Worm (Caenorhabditis elegans) whole organism, young adult: ENCODE measurements around the gene T10H4.4.

Source experiments
- F33H1.4 ChIP-seq: fragments of 200-800 bp; sonication (Bioruptor generic); IDR thresholded peaks from 2 replicates; pipeline ENCODE4 v1.3.6; 2022; ENCODE audit warnings: missing genetic modification reagents, missing genetic modification characterization, missing compliant biosample characterization
- F49E8.2 ChIP-seq: sonication (generic microtip); optimal IDR thresholded peaks from 3 replicates; lab custom pipeline; 2017; ENCODE audit warnings: missing genetic modification characterization, mild to moderate bottlenecking, missing compliant biosample characterization, antibody characterized with exemption, moderate library complexity; ENCODE audit not compliant: insufficient read depth
- F55B11.4 ChIP-seq: sonication (generic microtip); optimal IDR thresholded peaks from 2 replicates; lab custom pipeline; 2016; ENCODE audit warnings: missing compliant biosample characterization, missing genetic modification characterization, borderline replicate concordance; ENCODE audit not compliant: insufficient read depth
- F57A8.1 ChIP-seq: fragments of 200-800 bp; sonication (Bioruptor generic); optimal IDR thresholded peaks from 2 replicates; lab custom pipeline; 2018; ENCODE audit warnings: mild to moderate bottlenecking, missing genetic modification characterization, moderate library complexity, missing compliant biosample characterization
- T07F8.4 ChIP-seq: sonication (generic microtip); optimal IDR thresholded peaks from 2 replicates; lab custom pipeline; 2016; ENCODE audit warnings: mild to moderate bottlenecking, missing genetic modification characterization, moderate library complexity, missing compliant biosample characterization
- Y53F4B.3 ChIP-seq: fragments of 200-800 bp; sonication (Bioruptor generic); IDR thresholded peaks from 2 replicates; pipeline ENCODE4 v1.3.6; 2022; ENCODE audit warnings: missing genetic modification reagents, missing genetic modification characterization, missing compliant biosample characterization
- Y79H2A.3 ChIP-seq: fragments of 200-800 bp; sonication (Bioruptor generic); conservative IDR thresholded peaks from 2 replicates; pipeline ENCODE4 v1.3.6; 2022; ENCODE audit warnings: missing genetic modification reagents, missing genetic modification characterization, missing compliant biosample characterization
- ZK185.1 ChIP-seq: sonication (generic microtip); optimal IDR thresholded peaks from 2 replicates; lab custom pipeline; 2016; ENCODE audit warnings: mild to moderate bottlenecking, missing genetic modification characterization, missing compliant biosample characterization; ENCODE audit not compliant: poor library complexity, severe bottlenecking
- aptf-3 ChIP-seq: fragments of 200-800 bp; sonication (Bioruptor generic); IDR thresholded peaks from 2 replicates; pipeline ENCODE4 v1.3.6; 2022; ENCODE audit warnings: missing genetic modification characterization, missing compliant biosample characterization
- athp-1 ChIP-seq: sonication (generic microtip); optimal IDR thresholded peaks from 2 replicates; lab custom pipeline; 2017; ENCODE audit warnings: mild to moderate bottlenecking, missing genetic modification characterization, missing compliant biosample characterization
- attf-5 ChIP-seq: fragments of 200-800 bp; sonication (Bioruptor generic); optimal IDR thresholded peaks from 2 replicates; lab custom pipeline; 2018; ENCODE audit warnings: mild to moderate bottlenecking, missing genetic modification characterization, missing compliant biosample characterization
- bed-1 ChIP-seq: fragments of 200-800 bp; sonication (Bioruptor generic); IDR thresholded peaks from 2 replicates; pipeline ENCODE4 v1.3.6; 2022; ENCODE audit warnings: missing genetic modification reagents, missing genetic modification characterization, missing compliant biosample characterization
- ccch-3 ChIP-seq: fragments of 200-800 bp; sonication (Bioruptor generic); optimal IDR thresholded peaks from 2 replicates; lab custom pipeline; 2018; ENCODE audit warnings: mild to moderate bottlenecking, missing genetic modification characterization, missing compliant biosample characterization
- ceh-40 ChIP-seq: fragments of 200-800 bp; sonication (Bioruptor generic); IDR thresholded peaks from 2 replicates; pipeline ENCODE4 v1.3.6; 2022; ENCODE audit warnings: missing genetic modification characterization, missing compliant biosample characterization
- ceh-58 ChIP-seq: fragments of 200-800 bp; sonication (Bioruptor generic); IDR thresholded peaks from 2 replicates; pipeline ENCODE4 v1.3.6; 2022; ENCODE audit warnings: missing genetic modification characterization, missing compliant biosample characterization
- ceh-91 ChIP-seq: fragments of 200-800 bp; sonication (Bioruptor generic); IDR thresholded peaks from 2 replicates; pipeline ENCODE4 v1.3.6; 2022; ENCODE audit warnings: missing genetic modification reagents, missing genetic modification characterization, missing compliant biosample characterization
- dox-1 ChIP-seq: fragments of 200-800 bp; sonication (Bioruptor generic); IDR thresholded peaks from 2 replicates; pipeline ENCODE4 v1.3.6; 2022; ENCODE audit warnings: missing genetic modification reagents, missing genetic modification characterization, missing compliant biosample characterization
- dpff-1 ChIP-seq: sonication (generic microtip); optimal IDR thresholded peaks from 2 replicates; lab custom pipeline; 2017; ENCODE audit warnings: mild to moderate bottlenecking, missing genetic modification characterization, missing compliant biosample characterization
- efl-1 ChIP-seq: fragments of 150-350 bp; optimal IDR thresholded peaks from 2 replicates; lab custom pipeline; 2014; ENCODE audit warnings: missing biosample characterization, missing genetic modification reagents, missing genetic modification characterization
- egl-18 ChIP-seq: fragments of 200-800 bp; sonication (Bioruptor generic); IDR thresholded peaks from 2 replicates; pipeline ENCODE4 v1.3.6; 2022; ENCODE audit warnings: missing genetic modification reagents, missing genetic modification characterization, missing compliant biosample characterization
- egrh-3 ChIP-seq: fragments of 200-800 bp; sonication (Bioruptor generic); IDR thresholded peaks from 2 replicates; pipeline ENCODE4 v1.3.6; 2022; ENCODE audit warnings: missing genetic modification reagents, missing genetic modification characterization, missing compliant biosample characterization
- lag-1 ChIP-seq: fragments of 200-800 bp; sonication (Bioruptor generic); IDR thresholded peaks from 2 replicates; pipeline ENCODE4 v1.3.6; 2022; ENCODE audit warnings: missing genetic modification reagents, missing genetic modification characterization, missing compliant biosample characterization
- let-607 ChIP-seq, 2 experiments: fragments of 200-800 bp in 1 of 2; sonication (Bioruptor generic) in 1 of 2; sonication (generic microtip) in 1 of 2; optimal IDR thresholded peaks; 2 replicates each; lab custom pipeline; 2016 to 2018; ENCODE audit warnings: mild to moderate bottlenecking in 2 of 2, missing compliant biosample characterization in 2 of 2, missing genetic modification characterization in 2 of 2, moderate library complexity in 2 of 2, missing genotype in 1 of 2
- madf-6 ChIP-seq: fragments of 200-800 bp; sonication (Bioruptor generic); IDR thresholded peaks from 2 replicates; pipeline ENCODE4 v1.3.6; 2022; ENCODE audit warnings: missing genetic modification reagents, missing genetic modification characterization, missing compliant biosample characterization
- nfyb-1 ChIP-seq: fragments of 200-800 bp; sonication (Bioruptor generic); IDR thresholded peaks from 2 replicates; pipeline ENCODE4 v1.3.6; 2022; ENCODE audit warnings: missing genetic modification reagents, missing genetic modification characterization, missing compliant biosample characterization
- sea-2 ChIP-seq: fragments of 200-800 bp; sonication (Bioruptor generic); IDR thresholded peaks from 2 replicates; pipeline ENCODE4 v1.3.6; 2022; ENCODE audit warnings: missing genetic modification characterization, missing compliant biosample characterization
- snpc-3.4 ChIP-seq: sonication (generic microtip); optimal IDR thresholded peaks from 2 replicates; lab custom pipeline; 2017; ENCODE audit warnings: missing genetic modification characterization, mild to moderate bottlenecking, missing compliant biosample characterization, antibody characterized with exemption, moderate library complexity, missing genotype, missing genetic modification reagents
- tlf-1 ChIP-seq: fragments of 200-800 bp; sonication (Bioruptor generic); optimal IDR thresholded peaks from 2 replicates; lab custom pipeline; 2018; ENCODE audit warnings: mild to moderate bottlenecking, missing genetic modification characterization, missing compliant biosample characterization
- unc-130 ChIP-seq: sonication (generic microtip); optimal IDR thresholded peaks from 2 replicates; lab custom pipeline; 2016; ENCODE audit warnings: missing genetic modification reagents, missing genetic modification characterization, missing compliant biosample characterization
- unc-62 ChIP-seq: fragments of 150-350 bp; optimal IDR thresholded peaks from 2 replicates; lab custom pipeline; 2014; ENCODE audit warnings: missing biosample characterization, missing genetic modification reagents, missing genetic modification characterization
- xnd-1 ChIP-seq: sonication (generic microtip); optimal IDR thresholded peaks from 2 replicates; lab custom pipeline; 2016; ENCODE audit warnings: missing genotype, missing genetic modification reagents, missing genetic modification characterization, missing compliant biosample characterization
- zim-3 ChIP-seq: sonication (generic microtip); optimal IDR thresholded peaks from 2 replicates; lab custom pipeline; 2017; ENCODE audit warnings: mild to moderate bottlenecking, missing genetic modification characterization, moderate library complexity, missing compliant biosample characterization
- ztf-22 ChIP-seq: fragments of 200-800 bp; sonication (Bioruptor generic); optimal IDR thresholded peaks from 2 replicates; lab custom pipeline; 2018; ENCODE audit warnings: mild to moderate bottlenecking, missing genetic modification characterization, moderate library complexity, missing compliant biosample characterization

The T10H4.4 gene

DNA sequence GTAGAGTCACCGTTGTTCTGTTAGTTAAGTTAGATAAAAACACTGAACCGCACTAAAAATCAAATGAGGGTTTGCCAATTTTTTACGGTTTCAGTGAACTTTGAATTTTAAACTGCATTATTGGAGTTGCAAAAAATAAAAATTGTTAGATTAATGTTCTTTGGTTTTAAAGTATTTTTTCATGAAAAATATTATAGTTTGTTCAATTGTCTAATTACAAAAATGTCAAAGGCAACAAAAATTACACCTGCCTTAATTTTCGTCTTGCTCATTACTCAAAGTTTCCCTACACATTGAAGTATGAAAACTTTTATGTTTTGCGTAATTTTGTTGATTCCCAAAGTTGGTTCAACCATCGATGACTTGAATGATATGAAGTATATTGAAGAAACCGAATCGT lies 38.6 kb upstream of the T10H4.4 start, which contains the start of gene irld-62:
Gene irld-62 (plus strand): TSS at position 301 of the 400 bp plus-strand sequence.
- TF ChIP-seq snpc-3.4 (tag; lab: Kevin White, UChicago) = no peak
- TF ChIP-seq egrh-3 = no peak
- no peak for TF ChIP-seq dox-1 (GFP tag; lab: Robert Waterston, UW)
- no peak for TF ChIP-seq aptf-3 (GFP tag; lab: Robert Waterston, UW)
- TF ChIP-seq F49E8.2 (tag; lab: Kevin White, UChicago) = no peak
- TF ChIP-seq ceh-58 (GFP tag; lab: Robert Waterston, UW) = no peak
- TF ChIP-seq lag-1 (GFP tag; lab: Robert Waterston, UW) = no peak
- TF ChIP-seq nfyb-1 = no peak
- TF ChIP-seq F33H1.4 (GFP tag; lab: Robert Waterston, UW) = no peak
- TF ChIP-seq dpff-1 (tag; lab: Kevin White, UChicago) = no peak
- TF ChIP-seq ZK185.1 (tag; lab: Kevin White, UChicago) = no peak
- TF ChIP-seq Y53F4B.3 (GFP tag; lab: Robert Waterston, UW) = no peak
- no peak for TF ChIP-seq unc-62 (GFP tag; lab: Kevin White, UChicago)
- TF ChIP-seq madf-6 = no peak

DNA sequence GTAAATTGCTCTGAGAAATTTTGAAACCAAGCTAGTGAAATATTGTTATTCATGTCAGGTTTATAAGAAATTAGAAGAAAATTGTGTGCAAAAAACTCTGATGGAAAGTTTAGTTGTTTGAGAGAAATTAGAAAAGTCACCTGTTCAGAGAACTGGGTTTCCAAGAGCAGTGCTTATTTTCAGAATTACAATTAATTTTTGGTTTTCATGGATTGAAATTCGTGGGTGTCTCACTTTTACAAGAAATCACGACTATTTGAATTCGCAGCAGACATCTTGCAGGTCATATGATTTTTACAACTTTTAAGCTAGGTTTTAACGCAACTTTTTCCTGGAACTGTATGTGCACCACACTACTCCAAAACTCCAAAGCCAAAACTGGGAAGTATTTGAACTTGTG lies 36.8 kb upstream of the T10H4.4 start, which contains the start of gene srz-10:
Gene srz-10 (minus strand): TSS at position 88 of the 400 bp plus-strand sequence.
- TF ChIP-seq zim-3 (tag; lab: Kevin White, UChicago) (no peak), T07F8.4 (no peak), ztf-22 (GFP tag; lab: Kevin White, UChicago) (no peak), F57A8.1 (GFP tag; lab: Kevin White, UChicago) (no peak), unc-130 (GFP tag; lab: Kevin White, UChicago) (no peak)

DNA sequence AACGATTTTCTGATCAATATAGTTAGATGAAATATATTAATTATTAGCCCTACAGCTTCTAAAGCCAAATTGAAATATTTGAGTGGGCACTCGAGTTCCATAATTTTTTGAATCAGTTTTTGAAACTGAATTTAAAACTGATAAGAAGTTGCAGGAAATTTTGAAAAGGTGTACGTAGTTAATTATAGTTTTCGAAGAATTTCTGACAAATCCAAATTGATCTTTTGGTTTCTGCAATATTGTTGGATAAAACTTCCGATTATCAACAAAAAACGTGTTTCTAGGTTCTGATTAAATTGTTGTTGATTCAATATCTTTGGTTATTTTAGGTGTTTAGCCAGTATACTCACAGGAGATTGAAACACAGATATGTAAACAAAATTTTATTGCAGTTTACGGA lies 34.6 kb upstream of the T10H4.4 start, which contains the start of gene T26H8.4:
Gene T26H8.4 (minus strand): TSS at position 101 of the 400 bp plus-strand sequence.
- TF ChIP-seq attf-5 (GFP tag; lab: Kevin White, UChicago) = no peak
- TF ChIP-seq, all 124 proteins: peak for 0

DNA sequence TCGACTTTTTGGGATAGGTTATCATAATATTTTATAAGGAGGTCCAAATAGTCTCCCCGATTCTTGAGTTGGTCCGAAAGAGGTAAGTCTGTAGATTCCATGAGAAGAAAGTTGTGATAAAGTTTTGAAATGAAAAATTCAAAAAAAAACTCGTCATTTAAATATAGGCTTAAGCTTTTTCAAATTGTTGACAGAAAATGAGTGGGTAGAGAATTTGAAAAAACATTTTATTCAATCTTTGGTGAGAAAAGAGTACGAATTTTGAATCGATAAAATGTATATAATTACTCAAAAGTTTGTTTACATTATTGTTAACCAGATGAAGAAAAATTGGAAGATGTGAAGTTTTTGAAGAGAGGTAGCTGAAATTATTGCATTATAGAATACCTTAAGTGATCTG lies 33.3 kb upstream of the T10H4.4 start, which contains the start of gene T26H8.5:
Gene T26H8.5 (minus strand): TSS at position 101 of the 400 bp plus-strand sequence.
- TF ChIP-seq ceh-40 (GFP tag; lab: Robert Waterston, UW) (no peak), Y79H2A.3 (GFP tag; lab: Robert Waterston, UW) (no peak), egl-18 (no peak), tlf-1 (no peak), efl-1 (GFP tag; lab: Kevin White, UChicago) (no peak), ceh-91 (GFP tag; lab: Robert Waterston, UW) (no peak), athp-1 (no peak), ccch-3 (GFP tag; lab: Kevin White, UChicago) (no peak)

DNA sequence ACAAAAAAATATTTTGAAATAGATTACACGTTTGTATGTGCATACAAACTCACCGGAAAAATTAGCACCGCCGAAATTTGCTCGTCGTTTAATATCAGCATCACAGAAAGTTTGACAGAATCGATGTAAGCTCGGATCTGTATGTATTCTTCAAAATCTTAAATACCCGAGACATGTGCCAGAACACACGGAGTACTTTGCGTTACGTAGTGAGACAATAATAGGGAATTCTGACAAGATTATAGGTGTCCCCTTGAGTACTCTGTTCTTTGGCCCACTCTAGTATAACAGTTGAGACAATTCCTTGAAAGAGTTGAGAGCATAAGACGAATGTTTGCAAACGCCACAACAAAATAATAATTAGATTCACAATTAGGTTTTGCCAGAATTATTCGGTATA lies 31.5 kb upstream of the T10H4.4 start, which contains the start of gene srx-48:
Gene srx-48 (minus strand): TSS at position 101 of the 400 bp plus-strand sequence.
- no peak for TF ChIP-seq bed-1 (GFP tag; lab: Robert Waterston, UW)
- no peak for TF ChIP-seq sea-2 (GFP tag; lab: Robert Waterston, UW)
- TF ChIP-seq unc-62 (GFP tag; lab: Kevin White, UChicago) = no peak
- TF ChIP-seq xnd-1 (tag; lab: Kevin White, UChicago) = no peak
- TF ChIP-seq F55B11.4 (tag; lab: Kevin White, UChicago) = no peak
- no peak for TF ChIP-seq let-607 (tag; optimal IDR thresholded peaks at IDR 0.05; lab: Kevin White, UChicago)
